Fruit fly (Drosophila melanogaster): ENCODE results near the gene Dnaaf5.

The Dnaaf5 gene

dm6 chr3R:14386088-14386822 is 24.7 kb upstream of the Dnaaf5 start (continued):
- TF ChIP-seq Nf-YB (GFP tag; optimal IDR thresholded peaks at IDR 0.05): no peak
- peak; percentile 39 for TF ChIP-seq CG16815 (GFP tag; optimal IDR thresholded peaks at IDR 0.05)
- TF ChIP-seq tap (tag; optimal IDR thresholded peaks at IDR 0.05): no peak
- TF ChIP-seq oc (tag; optimal IDR thresholded peaks at IDR 0.05): no peak
- peak; percentile 31 for TF ChIP-seq unpg (GFP tag; optimal IDR thresholded peaks at IDR 0.05)
- TF ChIP-seq CG5180 (GFP tag; optimal IDR thresholded peaks at IDR 0.05): no peak
- peak in 1 of 2 experiments; percentile 37 for TF ChIP-seq Hr78 (GFP tag; optimal IDR thresholded peaks at IDR 0.05)
- peak; percentile 37 for TF ChIP-seq Sox102F (GFP tag; optimal IDR thresholded peaks at IDR 0.05)
- no peak for TF ChIP-seq Meics (GFP tag; optimal IDR thresholded peaks at IDR 0.05)
- no peak for TF ChIP-seq Bgb (GFP tag; IDR thresholded peaks at IDR 0.05; ENCODE audit: partially characterized antibody)
- no peak for TF ChIP-seq gsb (GFP tag; IDR thresholded peaks at IDR 0.05)
- no peak for TF ChIP-seq CG10959 (GFP tag; IDR thresholded peaks at IDR 0.05)
- no peak for TF ChIP-seq Trl (optimal IDR thresholded peaks at IDR 0.05)
- TF ChIP-seq Trl (GFP tag; optimal IDR thresholded peaks at IDR 0.05): no peak
- no peak for TF ChIP-seq sisA (GFP tag; IDR thresholded peaks at IDR 0.05)
- TF ChIP-seq trem (tag; optimal IDR thresholded peaks at IDR 0.05): peak; percentile 42
- TF ChIP-seq vvl (GFP tag; IDR thresholded peaks at IDR 0.05): no peak
- TF ChIP-seq CG4707 (GFP tag; optimal IDR thresholded peaks at IDR 0.05): no peak
- TF ChIP-seq Ada2b (GFP tag; IDR thresholded peaks at IDR 0.05): no peak
- TF ChIP-seq CG11696 (GFP tag; IDR thresholded peaks at IDR 0.05): no peak
- TF ChIP-seq CG5245 (GFP tag; optimal IDR thresholded peaks at IDR 0.05): no peak
- TF ChIP-seq trh (GFP tag; optimal IDR thresholded peaks at IDR 0.05): no peak
- no peak for TF ChIP-seq Lhr (GFP tag; optimal IDR thresholded peaks at IDR 0.05)
- peak; percentile 76 for TF ChIP-seq CG10979 (tag; optimal IDR thresholded peaks at IDR 0.05)
- TF ChIP-seq CG18262 (tag; optimal IDR thresholded peaks at IDR 0.05): peak; percentile 69
- TF ChIP-seq CG5953 (GFP tag; IDR thresholded peaks at IDR 0.05): no peak
- no peak for TF ChIP-seq ftz-f1 (GFP tag; optimal IDR thresholded peaks at IDR 0.05)
- no peak for TF ChIP-seq lilli (GFP tag; optimal IDR thresholded peaks at IDR 0.05)
- no peak for TF ChIP-seq Abd-B (GFP tag; optimal IDR thresholded peaks at IDR 0.05)
- TF ChIP-seq CG31441 (GFP tag; IDR thresholded peaks at IDR 0.05): peak; percentile 54; the same call in 1 of the 2 replicates
- no peak for TF ChIP-seq Hey (tag; optimal IDR thresholded peaks at IDR 0.05)
- no peak for TF ChIP-seq jumu (GFP tag; optimal IDR thresholded peaks at IDR 0.05)
- TF ChIP-seq Eip74EF (GFP tag; optimal IDR thresholded peaks at IDR 0.05): peak in 1 of 2 experiments; percentile 2
- TF ChIP-seq Sry-β (GFP tag; optimal IDR thresholded peaks at IDR 0.05): no peak
- no peak for TF ChIP-seq chif (GFP tag; optimal IDR thresholded peaks at IDR 0.05)
- TF ChIP-seq sd (tag; optimal IDR thresholded peaks at IDR 0.05): no peak
- TF ChIP-seq CG1603 (tag; optimal IDR thresholded peaks at IDR 0.05): peak; percentile 15
- TF ChIP-seq Hr51 (GFP tag; optimal IDR thresholded peaks at IDR 0.05): no peak
- TF ChIP-seq slbo (GFP tag; IDR thresholded peaks at IDR 0.05): no peak
- peak; percentile 3 for TF ChIP-seq HHEX (GFP tag; optimal IDR thresholded peaks at IDR 0.05)
- TF ChIP-seq HLHmδ (GFP tag; optimal IDR thresholded peaks at IDR 0.05): no peak
- no peak for TF ChIP-seq Xbp1 (GFP tag; optimal IDR thresholded peaks at IDR 0.05)
- no peak for TF ChIP-seq dm (GFP tag; optimal IDR thresholded peaks at IDR 0.05)
- no peak for TF ChIP-seq lov (optimal IDR thresholded peaks at IDR 0.05)
- no peak for TF ChIP-seq lov (GFP tag; IDR thresholded peaks at IDR 0.05)
- no peak for TF ChIP-seq odd (GFP tag; optimal IDR thresholded peaks at IDR 0.05)
- peak; percentile 44 for TF ChIP-seq CG2678 (tag; optimal IDR thresholded peaks at IDR 0.05)
- TF ChIP-seq CG12219 (GFP tag; optimal IDR thresholded peaks at IDR 0.05): no peak
- TF ChIP-seq rib (GFP tag; IDR thresholded peaks at IDR 0.05): no peak
